Worm (Caenorhabditis elegans): Measurements from ENCODE around the gene latd-1.

ce11 chrX:7898131-7898530 is 541 bp upstream of the latd-1 start:
- no peak for TF ChIP-seq F33H1.4 (GFP tag; IDR thresholded peaks at IDR 0.05)
- TF ChIP-seq Y95B8A.8 (GFP tag; IDR thresholded peaks at IDR 0.05), result no peak
- no peak for TF ChIP-seq lin-54 (GFP tag; optimal IDR thresholded peaks at IDR 0.05)
- no peak for TF ChIP-seq attf-3 (GFP tag; conservative IDR thresholded peaks at IDR 0.05)
- no peak for TF ChIP-seq F10E7.11 (tag; optimal IDR thresholded peaks at IDR 0.05)
- TF ChIP-seq dpl-1 (GFP tag; optimal IDR thresholded peaks at IDR 0.05), result no peak
- no peak for TF ChIP-seq unc-62 (GFP tag; optimal IDR thresholded peaks at IDR 0.05)

Data from whole organism, young adult.